Worm (Caenorhabditis elegans) whole organism, L3 larva: ENCODE results near the gene dmsr-15.

ENCODE experiments used
- ama-1 ChIP-seq: fragments of 150-350 bp; optimal IDR thresholded peaks from 2 replicates; lab custom pipeline; 2018
- ceh-82 ChIP-seq: fragments of 150-350 bp; optimal IDR thresholded peaks from 2 replicates; lab custom pipeline; 2014; ENCODE audit warnings: missing biosample characterization, missing genetic modification characterization
- fkh-10 ChIP-seq: sonication (generic microtip); optimal IDR thresholded peaks from 2 replicates; lab custom pipeline; 2017; ENCODE audit warnings: missing biosample characterization, missing genetic modification reagents, missing genetic modification characterization
- fos-1 ChIP-seq: fragments of 150-350 bp; optimal IDR thresholded peaks from 2 replicates; lab custom pipeline; 2014; ENCODE audit warnings: missing biosample characterization, missing genetic modification characterization
- mdl-1 ChIP-seq: fragments of 150-350 bp; optimal IDR thresholded peaks from 2 replicates; lab custom pipeline; 2014; ENCODE audit warnings: missing biosample characterization, missing genetic modification characterization
- nhr-11 ChIP-seq: fragments of 150-350 bp; optimal IDR thresholded peaks from 2 replicates; lab custom pipeline; 2014; ENCODE audit warnings: missing biosample characterization, missing genetic modification characterization
- nhr-237 ChIP-seq: fragments of 150-350 bp; optimal IDR thresholded peaks from 2 replicates; lab custom pipeline; 2014; ENCODE audit warnings: missing biosample characterization, missing genetic modification characterization
- nhr-25 ChIP-seq: sonication (generic microtip); optimal IDR thresholded peaks from 2 replicates; lab custom pipeline; 2017; ENCODE audit warnings: missing biosample characterization, missing genetic modification characterization
- nhr-28 ChIP-seq: fragments of 150-350 bp; optimal IDR thresholded peaks from 2 replicates; lab custom pipeline; 2014; ENCODE audit warnings: missing biosample characterization, missing genetic modification characterization
- zag-1 ChIP-seq: fragments of 150-350 bp; optimal IDR thresholded peaks from 2 replicates; lab custom pipeline; 2014; ENCODE audit warnings: missing biosample characterization, missing genetic modification characterization

ce11 chrV:6799564-6799963 lies 29.1 kb downstream of the dmsr-15 start, which contains the start of gene dmsr-9:
- no peak for TF ChIP-seq nhr-25 (tag; lab: Kevin White, UChicago)
- no peak for TF ChIP-seq fkh-10 (GFP tag; lab: Kevin White, UChicago)
- no peak for TF ChIP-seq mdl-1 (tag; lab: Kevin White, UChicago)
- TF ChIP-seq nhr-237 (tag; lab: Kevin White, UChicago): no peak
- no peak for TF ChIP-seq ceh-82 (tag; lab: Kevin White, UChicago)
- TF ChIP-seq fos-1: no peak
- no peak for TF ChIP-seq zag-1 (tag; lab: Kevin White, UChicago)
- TF ChIP-seq ama-1 (lab: Kevin White, UChicago): no peak
- no peak for TF ChIP-seq nhr-28 (tag; lab: Kevin White, UChicago)
- no peak for TF ChIP-seq nhr-11
